Fruit fly (Drosophila melanogaster) whole organism, prepupa: ENCODE data around the gene Rab1.
A peak's percentile ranks its signal among the peaks of the same experiment; 100 is the strongest.

ENCODE experiments used
- Blimp-1 ChIP-seq: fragments of 200-800 bp; sonication (Bioruptor generic); optimal IDR thresholded peaks from 3 replicates; lab custom pipeline; 2017; ENCODE audit warnings: missing biosample characterization, missing genetic modification characterization, mild to moderate bottlenecking, moderate library complexity, missing genetic modification reagents
- CG10631 ChIP-seq: fragments of 200-800 bp; sonication (Bioruptor generic); optimal IDR thresholded peaks from 2 replicates; lab custom pipeline; 2016; ENCODE audit warnings: missing biosample characterization, missing genetic modification characterization
- CG11294 ChIP-seq: fragments of 200-800 bp; sonication (Bioruptor generic); IDR thresholded peaks from 2 replicates; pipeline ENCODE4 v1.3.6; 2022; ENCODE audit warnings: missing biosample characterization, missing genetic modification characterization
- CG11762 ChIP-seq: fragments of 200-800 bp; sonication (Bioruptor generic); optimal IDR thresholded peaks from 3 replicates; lab custom pipeline; 2016; ENCODE audit warnings: missing biosample characterization, missing genetic modification characterization; ENCODE audit not compliant: insufficient read depth
- CG16779 ChIP-seq: fragments of 200-800 bp; sonication (Bioruptor generic); optimal IDR thresholded peaks from 3 replicates; lab custom pipeline; 2017; ENCODE audit warnings: missing biosample characterization, mild to moderate bottlenecking, missing genetic modification characterization
- CG3032 ChIP-seq: fragments of 200-800 bp; optimal IDR thresholded peaks from 2 replicates; lab custom pipeline; 2019; ENCODE audit warnings: missing biosample characterization, mild to moderate bottlenecking, missing genetic modification characterization, moderate library complexity
- CG31627 ChIP-seq: fragments of 200-800 bp; sonication (Bioruptor generic); optimal IDR thresholded peaks from 3 replicates; lab custom pipeline; 2016; ENCODE audit warnings: missing biosample characterization, missing genetic modification characterization
- CG32006 ChIP-seq: fragments of 200-800 bp; sonication (Bioruptor generic); optimal IDR thresholded peaks from 3 replicates; lab custom pipeline; 2017; ENCODE audit warnings: missing biosample characterization, mild to moderate bottlenecking, missing genetic modification characterization
- CG34406 ChIP-seq: fragments of 200-800 bp; sonication (Bioruptor generic); optimal IDR thresholded peaks from 3 replicates; lab custom pipeline; 2016; ENCODE audit warnings: missing biosample characterization, missing genetic modification characterization
- CG3919 ChIP-seq: fragments of 200-800 bp; sonication (Bioruptor generic); optimal IDR thresholded peaks from 3 replicates; lab custom pipeline; 2016; ENCODE audit warnings: missing biosample characterization, missing genetic modification characterization
- CG4318 ChIP-seq: fragments of 200-800 bp; sonication (Bioruptor generic); optimal IDR thresholded peaks from 3 replicates; lab custom pipeline; 2017; ENCODE audit warnings: missing biosample characterization, mild to moderate bottlenecking, missing genetic modification characterization
- CG6163 ChIP-seq: fragments of 200-800 bp; sonication (Bioruptor generic); IDR thresholded peaks from 3 replicates; pipeline ENCODE4 v1.3.6; 2022; ENCODE audit warnings: missing biosample characterization, missing genetic modification characterization
- CG6792 ChIP-seq: fragments of 200-800 bp; sonication (Bioruptor generic); optimal IDR thresholded peaks from 3 replicates; lab custom pipeline; 2016; ENCODE audit warnings: missing biosample characterization, missing genetic modification characterization
- CG6808 ChIP-seq: fragments of 200-800 bp; sonication (Bioruptor generic); optimal IDR thresholded peaks from 3 replicates; lab custom pipeline; 2017; ENCODE audit warnings: missing biosample characterization, missing genetic modification characterization, mild to moderate bottlenecking, moderate library complexity, missing genetic modification reagents
- CG6854 ChIP-seq: fragments of 200-800 bp; sonication (Bioruptor generic); optimal IDR thresholded peaks from 2 replicates; lab custom pipeline; 2017; ENCODE audit warnings: missing biosample characterization, mild to moderate bottlenecking, missing genetic modification characterization
- CG7368 ChIP-seq: fragments of 200-800 bp; sonication (Bioruptor generic); optimal IDR thresholded peaks from 3 replicates; lab custom pipeline; 2016; ENCODE audit warnings: missing biosample characterization, missing genetic modification characterization
- CG8319 ChIP-seq: fragments of 200-800 bp; sonication (Bioruptor generic); optimal IDR thresholded peaks from 3 replicates; lab custom pipeline; 2016; ENCODE audit warnings: missing biosample characterization, missing genetic modification characterization
- CG8632 ChIP-seq: fragments of 200-800 bp; sonication (Bioruptor generic); optimal IDR thresholded peaks from 3 replicates; lab custom pipeline; 2016; ENCODE audit warnings: missing biosample characterization, missing genetic modification characterization
- CG9139 ChIP-seq: fragments of 200-800 bp; sonication (Bioruptor generic); optimal IDR thresholded peaks from 3 replicates; lab custom pipeline; 2017; ENCODE audit warnings: missing biosample characterization, mild to moderate bottlenecking, missing genetic modification characterization
- Eip75B ChIP-seq: fragments of 200-800 bp; sonication (Bioruptor generic); optimal IDR thresholded peaks from 3 replicates; lab custom pipeline; 2016; ENCODE audit warnings: missing biosample characterization, missing genetic modification characterization
- Eip78C ChIP-seq: fragments of 200-800 bp; sonication (Bioruptor generic); peaks from one replicate; lab custom pipeline; 2016; ENCODE audit warnings: missing biosample characterization, missing genetic modification characterization
- Eip93F ChIP-seq: fragments of 200-800 bp; sonication (Bioruptor generic); optimal IDR thresholded peaks from 2 replicates; lab custom pipeline; 2016; ENCODE audit warnings: missing biosample characterization, mild to moderate bottlenecking, missing genetic modification characterization
- Ets21C ChIP-seq: fragments of 200-800 bp; sonication (Bioruptor generic); optimal IDR thresholded peaks from 3 replicates; lab custom pipeline; 2016; ENCODE audit warnings: missing biosample characterization, missing genetic modification characterization
- Ets96B ChIP-seq: fragments of 200-800 bp; optimal IDR thresholded peaks from 2 replicates; lab custom pipeline; 2019; ENCODE audit warnings: missing biosample characterization, mild to moderate bottlenecking, missing genetic modification characterization, moderate library complexity
- Gug ChIP-seq: fragments of 200-800 bp; sonication (Bioruptor generic); IDR thresholded peaks from 2 replicates; pipeline ENCODE4 v1.3.6; 2022; ENCODE audit warnings: missing biosample characterization, missing genetic modification characterization
- Hr38 ChIP-seq: sonication (Bioruptor generic); optimal IDR thresholded peaks from 2 replicates; lab custom pipeline; 2016; ENCODE audit warnings: missing biosample characterization, missing genetic modification characterization
- Hr39 ChIP-seq: fragments of 200-800 bp; sonication (Bioruptor generic); optimal IDR thresholded peaks from 2 replicates; lab custom pipeline; 2016; ENCODE audit warnings: missing biosample characterization, missing genetic modification characterization
- Hr4 ChIP-seq: fragments of 200-800 bp; sonication (Bioruptor generic); optimal IDR thresholded peaks from 3 replicates; lab custom pipeline; 2016; ENCODE audit warnings: missing biosample characterization, missing genetic modification characterization
- Lpt ChIP-seq: fragments of 200-800 bp; sonication (Bioruptor generic); optimal IDR thresholded peaks from 3 replicates; lab custom pipeline; 2016; ENCODE audit warnings: missing biosample characterization, missing genetic modification characterization
- Met ChIP-seq: fragments of 200-800 bp; sonication (Bioruptor generic); optimal IDR thresholded peaks from 3 replicates; lab custom pipeline; 2016; ENCODE audit warnings: missing biosample characterization, missing genetic modification characterization
- OdsH ChIP-seq: fragments of 200-800 bp; sonication (Bioruptor generic); optimal IDR thresholded peaks from 3 replicates; lab custom pipeline; 2016; ENCODE audit warnings: missing biosample characterization, missing genetic modification characterization
- Smox ChIP-seq: fragments of 200-800 bp; sonication (Bioruptor generic); optimal IDR thresholded peaks from 3 replicates; lab custom pipeline; 2016; ENCODE audit warnings: missing biosample characterization, missing genetic modification characterization
- Sox102F ChIP-seq: fragments of 200-800 bp; sonication (Bioruptor generic); optimal IDR thresholded peaks from 2 replicates; lab custom pipeline; 2016; ENCODE audit warnings: missing biosample characterization, mild to moderate bottlenecking, missing genetic modification characterization
- Sox14 ChIP-seq: fragments of 200-800 bp; sonication (Bioruptor generic); optimal IDR thresholded peaks from 3 replicates; lab custom pipeline; 2016; ENCODE audit warnings: missing biosample characterization, missing genetic modification characterization
- Sox15 ChIP-seq: fragments of 200-800 bp; sonication (Bioruptor generic); optimal IDR thresholded peaks from 3 replicates; lab custom pipeline; 2016; ENCODE audit warnings: missing biosample characterization, missing genetic modification characterization
- achi ChIP-seq: fragments of 200-800 bp; sonication (Bioruptor generic); optimal IDR thresholded peaks from 3 replicates; lab custom pipeline; 2016; ENCODE audit warnings: missing biosample characterization, missing genetic modification characterization
- acj6 ChIP-seq: fragments of 200-800 bp; sonication (Bioruptor generic); optimal IDR thresholded peaks from 3 replicates; lab custom pipeline; 2016; ENCODE audit warnings: missing biosample characterization, missing genetic modification characterization
- dac ChIP-seq: fragments of 200-800 bp; sonication (Bioruptor generic); optimal IDR thresholded peaks from 2 replicates; lab custom pipeline; 2017; ENCODE audit warnings: missing biosample characterization, mild to moderate bottlenecking, missing genetic modification characterization
- dsx ChIP-seq: fragments of 200-800 bp; optimal IDR thresholded peaks from 3 replicates; lab custom pipeline; 2019; ENCODE audit warnings: missing biosample characterization, mild to moderate bottlenecking, missing genetic modification characterization, moderate library complexity; ENCODE audit not compliant: poor library complexity, severe bottlenecking
- eg ChIP-seq: fragments of 200-800 bp; sonication (Bioruptor generic); IDR thresholded peaks from 3 replicates; pipeline ENCODE4 v1.3.6; 2022; ENCODE audit warnings: missing biosample characterization, missing genetic modification characterization
- fd59A ChIP-seq: fragments of 200-800 bp; sonication (Bioruptor generic); optimal IDR thresholded peaks from 2 replicates; lab custom pipeline; 2017; ENCODE audit warnings: missing biosample characterization, mild to moderate bottlenecking, missing genetic modification characterization, missing genetic modification reagents
- fd85E ChIP-seq: fragments of 200-800 bp; sonication (Bioruptor generic); optimal IDR thresholded peaks from 3 replicates; lab custom pipeline; 2016; ENCODE audit warnings: missing biosample characterization, missing genetic modification characterization
- fkh ChIP-seq: fragments of 200-800 bp; sonication (Bioruptor generic); optimal IDR thresholded peaks from 3 replicates; lab custom pipeline; 2017; ENCODE audit warnings: missing biosample characterization, mild to moderate bottlenecking, missing genetic modification characterization, moderate library complexity
- lz ChIP-seq: fragments of 200-800 bp; sonication (Bioruptor generic); optimal IDR thresholded peaks from 3 replicates; lab custom pipeline; 2016; ENCODE audit warnings: missing biosample characterization, missing genetic modification characterization
- pdm3 ChIP-seq: fragments of 200-800 bp; sonication (Bioruptor generic); optimal IDR thresholded peaks from 3 replicates; lab custom pipeline; 2016; ENCODE audit warnings: missing biosample characterization, missing genetic modification characterization
- spab ChIP-seq: fragments of 200-800 bp; sonication (Bioruptor generic); optimal IDR thresholded peaks from 2 replicates; lab custom pipeline; 2017; ENCODE audit warnings: missing biosample characterization, mild to moderate bottlenecking, missing genetic modification characterization, missing genetic modification reagents
- ss ChIP-seq, 2 experiments: fragments of 200-800 bp; sonication (Bioruptor generic); optimal IDR thresholded peaks; 2 replicates in 1 of 2; 3 replicates in 1 of 2; lab custom pipeline; 2017 to 2018; ENCODE audit warnings: mild to moderate bottlenecking in 2 of 2, missing biosample characterization in 2 of 2, missing genetic modification characterization in 2 of 2, moderate library complexity in 1 of 2
- topi ChIP-seq: fragments of 200-800 bp; sonication (Bioruptor generic); optimal IDR thresholded peaks from 3 replicates; lab custom pipeline; 2016; ENCODE audit warnings: missing biosample characterization, missing genetic modification characterization
- vri ChIP-seq: fragments of 200-800 bp; sonication (Bioruptor generic); optimal IDR thresholded peaks from 3 replicates; lab custom pipeline; 2016; ENCODE audit warnings: missing biosample characterization, mild to moderate bottlenecking, missing genetic modification characterization

The Rab1 gene

dm6 chr3R:21224230-21224629, 44.6 kb downstream of the Rab1 start (continued):
- TF ChIP-seq eg (GFP tag; lab: Robert Waterston, UW) (peak; percentile 76), fd85E (no peak), CG6792 (GFP tag; lab: Kevin White, UChicago) (peak; percentile 47), Sox14 (GFP tag; lab: Kevin White, UChicago) (peak; percentile 69), Ets96B (no peak), fkh (peak; percentile 89), acj6 (GFP tag; lab: Kevin White, UChicago) (peak; percentile 56), topi (GFP tag; lab: Kevin White, UChicago) (peak; percentile 62), ss (GFP tag; optimal IDR thresholded peaks at IDR 0.05; lab: Kevin White, UChicago) (no peak), OdsH (GFP tag; lab: Kevin White, UChicago) (no peak)

- TF ChIP-seq CG3032 (tag; lab: Kevin White, UChicago) (peak; percentile 20), dsx (GFP tag; lab: Kevin White, UChicago) (no peak), CG10631 (GFP tag; lab: Kevin White, UChicago) (no peak), fd85E (no peak), CG34406 (GFP tag; lab: Kevin White, UChicago) (no peak), spab (GFP tag; lab: Kevin White, UChicago) (no peak), Sox102F (GFP tag; lab: Kevin White, UChicago) (no peak), dac (GFP tag; lab: Kevin White, UChicago) (peak; percentile 16), Blimp-1 (GFP tag; lab: Kevin White, UChicago) (no peak), Eip93F (GFP tag; lab: Kevin White, UChicago) (no peak), CG3919 (GFP tag; lab: Kevin White, UChicago) (no peak), Lpt (GFP tag; lab: Kevin White, UChicago) (no peak), CG4318 (GFP tag; lab: Kevin White, UChicago) (no peak), CG11762 (GFP tag; lab: Kevin White, UChicago) (no peak), pdm3 (GFP tag; lab: Kevin White, UChicago) (no peak), CG8632 (GFP tag; lab: Kevin White, UChicago) (no peak), Hr38 (no peak), Ets96B (peak; percentile 9), OdsH (GFP tag; lab: Kevin White, UChicago) (peak; percentile 25), CG6854 (GFP tag; lab: Kevin White, UChicago) (no peak), Smox (GFP tag; lab: Kevin White, UChicago) (no peak), CG6163 (peak; percentile 71), Met (no peak), Gug (GFP tag; lab: Robert Waterston, UW) (no peak), lz (peak; percentile 48), Sox15 (no peak), CG7368 (GFP tag; lab: Kevin White, UChicago) (no peak), vri (GFP tag; lab: Kevin White, UChicago) (no peak), CG6808 (GFP tag; lab: Kevin White, UChicago) (no peak), CG16779 (tag; lab: Kevin White, UChicago) (no peak), Eip78C (GFP tag; lab: Kevin White, UChicago) (peak; percentile 53), Eip75B (GFP tag; lab: Kevin White, UChicago) (no peak), CG9139 (GFP tag; lab: Kevin White, UChicago) (no peak), CG8319 (GFP tag; lab: Kevin White, UChicago) (no peak), Sox14 (GFP tag; lab: Kevin White, UChicago) (peak; percentile 78), CG11294 (GFP tag; lab: Robert Waterston, UW) (no peak), acj6 (GFP tag; lab: Kevin White, UChicago) (peak; percentile 13), achi (GFP tag; lab: Kevin White, UChicago) (no peak), Hr39 (peak; percentile 53), Hr4 (GFP tag; lab: Kevin White, UChicago) (no peak), topi (GFP tag; lab: Kevin White, UChicago) (peak; percentile 28), fd59A (GFP tag; lab: Kevin White, UChicago) (no peak), Ets21C (GFP tag; lab: Kevin White, UChicago) (no peak), CG31627 (GFP tag; lab: Kevin White, UChicago) (peak; percentile 57), CG32006 (GFP tag; lab: Kevin White, UChicago) (no peak)
Measured at dm6 chr3R:21223453-21224057, 45.3 kb downstream of the Rab1 start, which contains the start of the genes CG3337 and Nelf-A. Gene CG3337, minus strand, starts transcription at chr3R:21223584. Gene Nelf-A, plus strand, starts transcription at chr3R:21223704.
